Worm (Caenorhabditis elegans): ENCODE measurements around the gene jmjd-2.

jmjd-2 gene

ce11 chrII:14256779-14257178 is 13.4 kb upstream of the jmjd-2 start, which contains the start of gene Y54G11A.19:
Gene Y54G11A.19, minus strand, starts transcription at chrII:14256879.
- no peak for TF ChIP-seq ces-1 (GFP tag; optimal IDR thresholded peaks at IDR 0.05)
- no peak for TF ChIP-seq alr-1 (tag; optimal IDR thresholded peaks at IDR 0.05; ENCODE audit: borderline replicate concordance)
- TF ChIP-seq vab-15 (tag; optimal IDR thresholded peaks at IDR 0.05): no peak
- TF ChIP-seq ceh-88 (GFP tag; IDR thresholded peaks at IDR 0.05): no peak
- TF ChIP-seq nhr-19 (GFP tag; conservative IDR thresholded peaks at IDR 0.05): no peak
- no peak for TF ChIP-seq pqm-1 (tag; optimal IDR thresholded peaks at IDR 0.05)
- no peak for TF ChIP-seq ama-1 (optimal IDR thresholded peaks at IDR 0.05)

- no peak for TF ChIP-seq snpc-4 (tag; optimal IDR thresholded peaks at IDR 0.05)
- TF ChIP-seq mef-2 (tag; optimal IDR thresholded peaks at IDR 0.05): no peak
- TF ChIP-seq nhr-19 (GFP tag; conservative IDR thresholded peaks at IDR 0.05): no peak
- TF ChIP-seq elt-3 (tag; optimal IDR thresholded peaks at IDR 0.05): no peak
- TF ChIP-seq swsn-7 (tag; optimal IDR thresholded peaks at IDR 0.05): no peak
- no peak for TF ChIP-seq unc-30 (tag; optimal IDR thresholded peaks at IDR 0.05)
- TF ChIP-seq C34B4.2 (tag; optimal IDR thresholded peaks at IDR 0.05): no peak
- TF ChIP-seq egl-13 (tag; optimal IDR thresholded peaks at IDR 0.05): no peak
- TF ChIP-seq ceh-8 (GFP tag; optimal IDR thresholded peaks at IDR 0.05): no peak
- no peak for TF ChIP-seq irx-1 (tag; optimal IDR thresholded peaks at IDR 0.05)
Measured at ce11 chrII:14255850-14256249, 12.4 kb upstream of the jmjd-2 start.

- TF ChIP-seq isw-1 (GFP tag; IDR thresholded peaks at IDR 0.05) (no peak), irx-1 (tag; optimal IDR thresholded peaks at IDR 0.05) (no peak), snpc-4 (tag; optimal IDR thresholded peaks at IDR 0.05) (no peak), mep-1 (tag; optimal IDR thresholded peaks at IDR 0.05) (no peak), pqm-1 (tag; optimal IDR thresholded peaks at IDR 0.05) (no peak), nhr-19 (GFP tag; conservative IDR thresholded peaks at IDR 0.05) (no peak), xbp-1 (tag; optimal IDR thresholded peaks at IDR 0.05) (no peak), fos-1 (tag; optimal IDR thresholded peaks at IDR 0.05) (no peak), F16B12.6 (tag; optimal IDR thresholded peaks at IDR 0.05) (no peak), snu-23 (GFP tag; optimal IDR thresholded peaks at IDR 0.05) (no peak), pax-3 (tag; optimal IDR thresholded peaks at IDR 0.05) (no peak), ceh-82 (tag; optimal IDR thresholded peaks at IDR 0.05) (no peak), jun-1 (tag; optimal IDR thresholded peaks at IDR 0.05) (no peak), lin-14 (GFP tag; optimal IDR thresholded peaks at IDR 0.05) (no peak), blmp-1 (tag; optimal IDR thresholded peaks at IDR 0.05) (no peak), ceh-63 (GFP tag; optimal IDR thresholded peaks at IDR 0.05) (no peak)
Measured at ce11 chrII:14252057-14252456, 8.7 kb upstream of the jmjd-2 start, which contains the start of gene Y54G11A.2. Gene Y54G11A.2, plus strand, starts transcription at chrII:14252357.

- no peak for TF ChIP-seq mef-2 (tag; optimal IDR thresholded peaks at IDR 0.05)
- peak; percentile 92 for TF ChIP-seq rnt-1 (tag; optimal IDR thresholded peaks at IDR 0.05)
- peak; percentile 96 for TF ChIP-seq fkh-8 (tag; optimal IDR thresholded peaks at IDR 0.05)
- TF ChIP-seq tbx-2 (tag; optimal IDR thresholded peaks at IDR 0.05): peak; percentile 94
- no peak for TF ChIP-seq sptf-1 (tag; optimal IDR thresholded peaks at IDR 0.05)
- TF ChIP-seq unc-98 (GFP tag; IDR thresholded peaks at IDR 0.05): peak; percentile 40; the same call in 1 of the 2 replicates
- peak; percentile 95 for TF ChIP-seq lin-14 (GFP tag; optimal IDR thresholded peaks at IDR 0.05)
- TF ChIP-seq nhr-84 (tag; optimal IDR thresholded peaks at IDR 0.05): no peak
- TF ChIP-seq ceh-90 (tag; optimal IDR thresholded peaks at IDR 0.05): peak; percentile 64
- peak; percentile 14 for TF ChIP-seq pag-3 (tag; optimal IDR thresholded peaks at IDR 0.05; ENCODE audit: borderline replicate concordance, insufficient read depth)
- peak; percentile 88 for TF ChIP-seq nhr-19 (GFP tag; conservative IDR thresholded peaks at IDR 0.05)
- TF ChIP-seq ceh-88 (GFP tag; IDR thresholded peaks at IDR 0.05): peak; percentile 86
- TF ChIP-seq elt-2 (tag; optimal IDR thresholded peaks at IDR 0.05): peak; percentile 82
- TF ChIP-seq snu-23 (GFP tag; optimal IDR thresholded peaks at IDR 0.05): peak; percentile 95
- no peak for TF ChIP-seq ets-5 (GFP tag; IDR thresholded peaks at IDR 0.05)
- peak; percentile 97 for TF ChIP-seq dsc-1 (tag; optimal IDR thresholded peaks at IDR 0.05)
- peak; percentile 95 for TF ChIP-seq nhr-90 (tag; optimal IDR thresholded peaks at IDR 0.05; ENCODE audit: poor library complexity)
- TF ChIP-seq mep-1 (tag; optimal IDR thresholded peaks at IDR 0.05): peak; percentile 76
- peak; percentile 52 for TF ChIP-seq snpc-4 (tag; optimal IDR thresholded peaks at IDR 0.05)
- TF ChIP-seq mdl-1 (tag; optimal IDR thresholded peaks at IDR 0.05): peak; percentile 8 to 89
- peak; percentile 82 for TF ChIP-seq zip-4 (GFP tag; optimal IDR thresholded peaks at IDR 0.05)
- no peak for TF ChIP-seq ces-1 (GFP tag; optimal IDR thresholded peaks at IDR 0.05)
- peak; percentile 61 for TF ChIP-seq unc-130 (tag; optimal IDR thresholded peaks at IDR 0.05)
- TF ChIP-seq nhr-77 (tag; optimal IDR thresholded peaks at IDR 0.05): peak; percentile 88
- peak; percentile 36 for TF ChIP-seq fkh-4 (tag; optimal IDR thresholded peaks at IDR 0.05; ENCODE audit: borderline replicate concordance)
- peak in 2 of 6 experiments; percentile 26 to 41 for TF ChIP-seq elt-3 (tag; optimal IDR thresholded peaks at IDR 0.05)
Measured at ce11 chrII:14251400-14251940, 8.1 kb upstream of the jmjd-2 start.
